Worm (Caenorhabditis elegans): ENCODE measurements around the gene nhr-119.

DNA sequence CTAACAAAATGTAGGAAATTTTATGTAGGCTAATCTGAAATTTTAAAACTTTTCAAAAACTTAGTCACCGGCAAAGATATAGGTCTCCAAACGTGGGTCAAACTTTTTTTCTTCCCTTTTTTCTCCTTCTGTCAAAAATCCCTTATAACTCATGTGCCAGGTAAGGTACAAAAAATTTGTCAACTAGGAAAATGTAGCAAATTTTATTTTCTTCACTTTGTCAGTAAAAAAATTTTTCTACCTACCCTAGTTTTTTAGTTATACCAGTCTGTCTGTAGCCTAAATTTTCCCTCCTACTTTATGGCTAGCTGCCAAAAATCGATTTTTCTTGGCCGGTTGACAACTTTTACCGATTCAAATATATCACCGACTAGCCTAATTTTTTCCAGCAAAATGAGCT is 16.3 kb upstream of the nhr-119 start, which contains the start of gene set-13:
- no peak for TF ChIP-seq med-1 (GFP tag; optimal IDR thresholded peaks at IDR 0.05; ENCODE audit: insufficient read depth)
- TF ChIP-seq ztf-23 (GFP tag; IDR thresholded peaks at IDR 0.05), result no peak
